Fruit fly (Drosophila melanogaster): Measurements from ENCODE around the gene AgmNAT.

AgmNAT gene

DNA sequence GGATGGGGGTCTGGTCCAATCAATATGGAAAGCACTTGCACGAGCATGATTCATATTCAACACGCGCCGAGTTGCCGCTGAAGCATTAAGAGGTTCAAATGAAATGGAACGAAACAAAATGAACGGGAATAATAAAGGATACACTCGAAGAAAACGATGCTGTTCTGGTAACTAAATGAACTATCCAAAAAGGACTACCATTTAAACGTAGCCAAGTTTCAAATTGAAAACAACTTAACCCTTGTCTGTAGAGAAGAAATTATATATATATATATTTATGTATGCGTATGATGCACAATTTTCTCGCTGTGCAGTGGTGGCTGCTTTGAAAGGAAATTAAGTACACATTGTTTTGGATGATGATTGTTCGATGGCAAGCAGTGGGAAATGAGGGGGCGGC, 37.1 kb upstream of the AgmNAT start (continued):
- TF ChIP-seq tap (tag; optimal IDR thresholded peaks at IDR 0.05) (no peak), fd64A (GFP tag; optimal IDR thresholded peaks at IDR 0.05) (no peak), chif (GFP tag; optimal IDR thresholded peaks at IDR 0.05) (no peak), CG18262 (tag; optimal IDR thresholded peaks at IDR 0.05) (peak; percentile 5), Hr51 (GFP tag; optimal IDR thresholded peaks at IDR 0.05) (peak in 1 of 2 experiments; percentile 9), ato (GFP tag; IDR thresholded peaks at IDR 0.05; ENCODE audit: partially characterized antibody) (no peak), pita (GFP tag; optimal IDR thresholded peaks at IDR 0.05) (no peak), lilli (GFP tag; optimal IDR thresholded peaks at IDR 0.05) (no peak), scrt (GFP tag; optimal IDR thresholded peaks at IDR 0.05) (peak; percentile 13), Hey (tag; optimal IDR thresholded peaks at IDR 0.05) (no peak), Xbp1 (GFP tag; optimal IDR thresholded peaks at IDR 0.05) (peak; percentile 6), Ets97D (GFP tag; optimal IDR thresholded peaks at IDR 0.05) (no peak), Jarid2 (GFP tag; optimal IDR thresholded peaks at IDR 0.05) (no peak), Meics (GFP tag; optimal IDR thresholded peaks at IDR 0.05) (peak; percentile 3), CG3407 (GFP tag; optimal IDR thresholded peaks at IDR 0.05) (no peak), CG14860 (GFP tag; IDR thresholded peaks at IDR 0.05; ENCODE audit: partially characterized antibody) (no peak), CG6854 (GFP tag; optimal IDR thresholded peaks at IDR 0.05) (no peak), CkIIα-i1 (GFP tag; IDR thresholded peaks at IDR 0.05) (no peak), Nf-YB (GFP tag; optimal IDR thresholded peaks at IDR 0.05) (no peak), HLH3B (GFP tag; IDR thresholded peaks at IDR 0.05) (no peak), pb (GFP tag; optimal IDR thresholded peaks at IDR 0.05) (no peak), wek (GFP tag; optimal IDR thresholded peaks at IDR 0.05) (no peak), CG7839 (tag; optimal IDR thresholded peaks at IDR 0.05) (peak; percentile 60), bbx (GFP tag; IDR thresholded peaks at IDR 0.05; ENCODE audit: partially characterized antibody) (no peak), Sox102F (GFP tag; optimal IDR thresholded peaks at IDR 0.05) (peak; percentile 16), gem (tag; optimal IDR thresholded peaks at IDR 0.05) (peak; percentile 45), Fer1 (GFP tag; optimal IDR thresholded peaks at IDR 0.05) (peak; percentile 29), MESR4 (GFP tag; optimal IDR thresholded peaks at IDR 0.05) (no peak), CG10366 (GFP tag; IDR thresholded peaks at IDR 0.05) (no peak), D (optimal IDR thresholded peaks at IDR 0.05) (no peak), D (GFP tag; optimal IDR thresholded peaks at IDR 0.05) (no peak), CG1603 (tag; optimal IDR thresholded peaks at IDR 0.05) (no peak), cwo (GFP tag; optimal IDR thresholded peaks at IDR 0.05) (peak; percentile 16), CG12391 (tag; optimal IDR thresholded peaks at IDR 0.05) (peak; percentile 24), zfh1 (GFP tag; IDR thresholded peaks at IDR 0.05) (peak; percentile 7; the same call in 1 of the 3 replicates), eve (GFP tag; optimal IDR thresholded peaks at IDR 0.05) (no peak), bsh (GFP tag; optimal IDR thresholded peaks at IDR 0.05) (peak in 1 of 2 experiments; percentile 20), Dfd (GFP tag; optimal IDR thresholded peaks at IDR 0.05) (no peak), gt (GFP tag; IDR thresholded peaks at IDR 0.05) (no peak), ewg (GFP tag; optimal IDR thresholded peaks at IDR 0.05) (no peak), kni (GFP tag; optimal IDR thresholded peaks at IDR 0.05) (no peak), Rx (GFP tag; IDR thresholded peaks at IDR 0.05) (no peak), dmrt99B (tag; optimal IDR thresholded peaks at IDR 0.05) (peak; percentile 41), D19A (tag; optimal IDR thresholded peaks at IDR 0.05) (peak; percentile 0), pan (optimal IDR thresholded peaks at IDR 0.05) (no peak), pan (GFP tag; optimal IDR thresholded peaks at IDR 0.05 in 1 of 2, IDR thresholded peaks at IDR 0.05 in 1 of 2) (peak in 1 of 2 experiments; percentile 15), Fer3 (tag; optimal IDR thresholded peaks at IDR 0.05) (peak; percentile 27), luna (GFP tag; optimal IDR thresholded peaks at IDR 0.05) (no peak), ci (GFP tag; IDR thresholded peaks at IDR 0.05) (no peak), Elba2 (GFP tag; optimal IDR thresholded peaks at IDR 0.05) (no peak), Lpt (GFP tag; optimal IDR thresholded peaks at IDR 0.05) (no peak)
